Worm (Caenorhabditis elegans) whole organism, L4 larva: ENCODE results near the gene nlp-20.
A peak's percentile ranks its signal among the peaks of the same experiment; 100 is the strongest.

Experiments
- F10B5.3 ChIP-seq: sonication (generic microtip); optimal IDR thresholded peaks from 2 replicates; lab custom pipeline; 2016; ENCODE audit warnings: mild to moderate bottlenecking, missing genetic modification characterization, missing compliant biosample characterization
- Y5F2A.4 ChIP-seq: fragments of 200-800 bp; sonication (Bioruptor generic); optimal IDR thresholded peaks from 2 replicates; lab custom pipeline; 2018; ENCODE audit warnings: mild to moderate bottlenecking, missing genetic modification characterization, missing compliant biosample characterization
- Y75B8A.6 ChIP-seq: fragments of 200-800 bp; sonication (Bioruptor generic); IDR thresholded peaks from 2 replicates; pipeline ENCODE4 v1.3.6; 2022; ENCODE audit warnings: missing genetic modification reagents, missing genetic modification characterization, missing compliant biosample characterization
- aha-1 ChIP-seq: fragments of 150-350 bp; peaks from one replicate; lab custom pipeline; 2014; ENCODE audit warnings: missing biosample characterization, missing genetic modification characterization
- arid-1 ChIP-seq: fragments of 200-800 bp; sonication (Bioruptor generic); conservative IDR thresholded peaks from 2 replicates; pipeline ENCODE4 v1.3.6; 2022; ENCODE audit warnings: missing genetic modification reagents, missing genetic modification characterization, missing compliant biosample characterization
- ceh-44 ChIP-seq: fragments of 200-800 bp; sonication (Bioruptor generic); IDR thresholded peaks from 2 replicates; pipeline ENCODE4 v1.3.6; 2022; ENCODE audit warnings: missing genetic modification reagents, missing genetic modification characterization, missing compliant biosample characterization
- cey-2 ChIP-seq: sonication (generic microtip); optimal IDR thresholded peaks from 3 replicates; lab custom pipeline; 2017; ENCODE audit warnings: missing genetic modification characterization, mild to moderate bottlenecking, missing compliant biosample characterization, antibody characterized with exemption, borderline replicate concordance; ENCODE audit not compliant: insufficient read depth
- ctbp-1 ChIP-seq: fragments of 200-800 bp; sonication (Bioruptor generic); IDR thresholded peaks from 2 replicates; pipeline ENCODE4 v1.3.6; 2022; ENCODE audit warnings: missing genetic modification reagents, missing genetic modification characterization, missing compliant biosample characterization
- daf-19 ChIP-seq: fragments of 200-800 bp; sonication (Bioruptor generic); conservative IDR thresholded peaks from 2 replicates; pipeline ENCODE4 v1.3.6; 2022; ENCODE audit warnings: missing genetic modification characterization, missing compliant biosample characterization
- dmd-6 ChIP-seq: fragments of 200-800 bp; sonication (Bioruptor generic); IDR thresholded peaks from 2 replicates; pipeline ENCODE4 v1.3.6; 2022; ENCODE audit warnings: missing genetic modification reagents, missing genetic modification characterization, missing compliant biosample characterization
- dmd-8 ChIP-seq: fragments of 200-800 bp; sonication (Bioruptor generic); IDR thresholded peaks from 2 replicates; pipeline ENCODE4 v1.3.6; 2022; ENCODE audit warnings: missing genetic modification characterization, missing compliant biosample characterization
- duxl-1 ChIP-seq: sonication (generic microtip); optimal IDR thresholded peaks from 2 replicates; lab custom pipeline; 2016; ENCODE audit warnings: mild to moderate bottlenecking, missing genetic modification characterization, moderate library complexity, missing compliant biosample characterization; ENCODE audit not compliant: poor library complexity
- hlh-11 ChIP-seq: fragments of 200-800 bp; sonication (Bioruptor generic); optimal IDR thresholded peaks from 2 replicates; lab custom pipeline; 2018; ENCODE audit warnings: mild to moderate bottlenecking, missing genetic modification characterization, missing compliant biosample characterization
- hlh-30 ChIP-seq: sonication (generic microtip); optimal IDR thresholded peaks from 2 replicates; lab custom pipeline; 2017; ENCODE audit warnings: antibody characterized with exemption, mild to moderate bottlenecking, missing genetic modification characterization, missing compliant biosample characterization; ENCODE audit not compliant: insufficient read depth
- hmg-1.1 ChIP-seq: fragments of 200-800 bp; sonication (Bioruptor generic); IDR thresholded peaks from 2 replicates; pipeline ENCODE4 v1.3.6; 2022; ENCODE audit warnings: missing genetic modification reagents, missing genetic modification characterization, missing compliant biosample characterization
- jun-1 ChIP-seq: fragments of 150-350 bp; optimal IDR thresholded peaks from 2 replicates; lab custom pipeline; 2014; ENCODE audit warnings: missing biosample characterization, missing genetic modification reagents, missing genetic modification characterization
- lin-1 ChIP-seq: fragments of 200-800 bp; sonication (Bioruptor generic); IDR thresholded peaks from 2 replicates; pipeline ENCODE4 v1.3.6; 2022; ENCODE audit warnings: missing genetic modification reagents, missing genetic modification characterization, missing compliant biosample characterization
- lin-13 ChIP-seq: fragments of 150-350 bp; optimal IDR thresholded peaks from 2 replicates; lab custom pipeline; 2014; ENCODE audit warnings: missing biosample characterization, missing genetic modification reagents, missing genetic modification characterization
- lin-15B ChIP-seq: fragments of 150-350 bp; sonication (generic microtip); optimal IDR thresholded peaks from 3 replicates; lab custom pipeline; 2014; ENCODE audit warnings: missing biosample characterization, missing genetic modification characterization
- lin-39 ChIP-seq: fragments of 150-350 bp; optimal IDR thresholded peaks from 2 replicates; lab custom pipeline; 2014; ENCODE audit warnings: missing biosample characterization, missing genetic modification reagents, missing genetic modification characterization
- madf-9 ChIP-seq: fragments of 200-800 bp; sonication (Bioruptor generic); conservative IDR thresholded peaks from 2 replicates; pipeline ENCODE4 v1.3.6; 2022; ENCODE audit warnings: missing genetic modification reagents, missing genetic modification characterization, missing compliant biosample characterization
- mdl-1 ChIP-seq, 2 experiments: fragments of 150-350 bp in 1 of 2; sonication (generic microtip) in 1 of 2; optimal IDR thresholded peaks; 2 replicates each; lab custom pipeline; 2014 to 2017; ENCODE audit warnings: missing biosample characterization in 2 of 2, missing genetic modification characterization in 2 of 2
- mes-2 ChIP-seq: sonication (generic microtip); optimal IDR thresholded peaks from 2 replicates; lab custom pipeline; 2016; ENCODE audit warnings: missing genotype, mild to moderate bottlenecking, missing genetic modification characterization, missing compliant biosample characterization; ENCODE audit not compliant: poor library complexity, severe bottlenecking
- mxl-2 ChIP-seq: fragments of 200-800 bp; sonication (Bioruptor generic); conservative IDR thresholded peaks from 2 replicates; pipeline ENCODE4 v1.3.6; 2022; ENCODE audit warnings: missing genetic modification reagents, missing genetic modification characterization, missing compliant biosample characterization
- mxl-3 ChIP-seq: fragments of 200-800 bp; sonication (Bioruptor generic); optimal IDR thresholded peaks from 2 replicates; lab custom pipeline; 2018; ENCODE audit warnings: mild to moderate bottlenecking, missing genetic modification characterization, missing compliant biosample characterization
- nhr-10 ChIP-seq: fragments of 150-350 bp; optimal IDR thresholded peaks from 2 replicates; lab custom pipeline; 2014; ENCODE audit warnings: missing biosample characterization, missing genetic modification characterization
- nhr-11 ChIP-seq: fragments of 150-350 bp; optimal IDR thresholded peaks from 2 replicates; lab custom pipeline; 2014; ENCODE audit warnings: missing biosample characterization, missing genetic modification characterization
- nhr-28 ChIP-seq: fragments of 150-350 bp; optimal IDR thresholded peaks from 2 replicates; lab custom pipeline; 2014; ENCODE audit warnings: missing biosample characterization, missing genetic modification characterization
- nhr-42 ChIP-seq: fragments of 200-800 bp; sonication (Bioruptor generic); IDR thresholded peaks from 2 replicates; pipeline ENCODE4 v1.3.6; 2022; ENCODE audit warnings: missing genetic modification characterization, missing compliant biosample characterization
- nhr-48 ChIP-seq: sonication (generic microtip); optimal IDR thresholded peaks from 2 replicates; lab custom pipeline; 2016; ENCODE audit warnings: mild to moderate bottlenecking, missing genetic modification characterization, missing compliant biosample characterization
- nhr-76 ChIP-seq: fragments of 150-350 bp; optimal IDR thresholded peaks from 2 replicates; lab custom pipeline; 2014; ENCODE audit warnings: missing biosample characterization, missing genetic modification characterization
- nhr-77 ChIP-seq: fragments of 150-350 bp; optimal IDR thresholded peaks from 2 replicates; lab custom pipeline; 2014; ENCODE audit warnings: missing biosample characterization, missing genetic modification characterization
- pha-4 ChIP-seq, 2 experiments: fragments of 150-350 bp in 1 of 2; fragments of 200-800 bp in 1 of 2; sonication (Bioruptor generic) in 1 of 2; IDR thresholded peaks in 1 of 2; optimal IDR thresholded peaks in 1 of 2; 2 replicates each; pipeline versions ENCODE4 v1.3.6 to Lab custom; 2014 to 2022; ENCODE audit warnings: missing genetic modification characterization in 2 of 2, missing genetic modification reagents in 2 of 2, missing biosample characterization in 1 of 2, missing compliant biosample characterization in 1 of 2
- rbr-2 ChIP-seq: sonication (generic microtip); optimal IDR thresholded peaks from 2 replicates; lab custom pipeline; 2016; ENCODE audit warnings: missing genotype, missing genetic modification characterization, missing compliant biosample characterization
- saeg-2 ChIP-seq: fragments of 200-800 bp; sonication (Bioruptor generic); IDR thresholded peaks from 2 replicates; pipeline ENCODE4 v1.3.6; 2022; ENCODE audit warnings: missing genetic modification reagents, missing genetic modification characterization, missing compliant biosample characterization
- snpc-4 ChIP-seq: fragments of 150-350 bp; optimal IDR thresholded peaks from 2 replicates; lab custom pipeline; 2014; ENCODE audit warnings: missing biosample characterization, missing genetic modification characterization
- tag-97 ChIP-seq: fragments of 200-800 bp; sonication (Bioruptor generic); IDR thresholded peaks from 2 replicates; pipeline ENCODE4 v1.3.6; 2022; ENCODE audit warnings: missing genetic modification characterization, missing compliant biosample characterization
- tra-1 ChIP-seq: fragments of 200-800 bp; sonication (Bioruptor generic); IDR thresholded peaks from 2 replicates; pipeline ENCODE4 v1.3.6; 2022; ENCODE audit warnings: missing genetic modification reagents, missing genetic modification characterization, missing compliant biosample characterization
- unc-130 ChIP-seq: sonication (generic microtip); optimal IDR thresholded peaks from 2 replicates; lab custom pipeline; 2016; ENCODE audit warnings: missing genetic modification reagents, missing genetic modification characterization, missing compliant biosample characterization
- unc-62 ChIP-seq, 3 experiments: fragments of 150-350 bp in 1 of 3; sonication (generic microtip); optimal IDR thresholded peaks in 2 of 3; peaks in 1 of 3; 1 replicate in 1 of 3; 2 replicates in 2 of 3; lab custom pipeline; 2014 to 2017; ENCODE audit warnings: missing biosample characterization in 3 of 3, missing genetic modification characterization in 3 of 3, missing genetic modification reagents in 3 of 3, missing genotype in 1 of 3
- vab-7 ChIP-seq: fragments of 200-800 bp; sonication (Bioruptor generic); IDR thresholded peaks from 2 replicates; pipeline ENCODE4 v1.3.6; 2022; ENCODE audit warnings: missing genetic modification reagents, missing genetic modification characterization, missing compliant biosample characterization
- zag-1 ChIP-seq: fragments of 150-350 bp; optimal IDR thresholded peaks from 2 replicates; lab custom pipeline; 2014; ENCODE audit warnings: missing biosample characterization, missing genetic modification characterization
- ztf-11 ChIP-seq: fragments of 150-350 bp; optimal IDR thresholded peaks from 2 replicates; lab custom pipeline; 2014; ENCODE audit warnings: missing biosample characterization, missing genetic modification characterization
- ztf-7 ChIP-seq: fragments of 150-350 bp; optimal IDR thresholded peaks from 2 replicates; lab custom pipeline; 2014; ENCODE audit warnings: missing biosample characterization, missing genetic modification characterization

nlp-20 gene

ce11 chrIV:7623078-7623477 lies 19.8 kb downstream of the nlp-20 start:
- TF ChIP-seq unc-62 (GFP tag; optimal IDR thresholded peaks at IDR 0.05 in 1 of 2; lab: Kevin White, UChicago) (peak in 1 of 2 experiments; percentile 95), unc-62 (tag; optimal IDR thresholded peaks at IDR 0.05; lab: Kevin White, UChicago) (no peak), nhr-77 (tag; lab: Kevin White, UChicago) (no peak)
- TF ChIP-seq, all 104 proteins: peak for 1

ce11 chrIV:7620450-7620849 lies 22.4 kb downstream of the nlp-20 start:
- TF ChIP-seq mes-2 (tag; lab: Kevin White, UChicago) (peak; percentile 26), aha-1 (tag; lab: Kevin White, UChicago) (peak; percentile 7), unc-62 (GFP tag; optimal IDR thresholded peaks at IDR 0.05 in 1 of 2; lab: Kevin White, UChicago) (peak in 1 of 2 experiments; percentile 82), unc-62 (tag; optimal IDR thresholded peaks at IDR 0.05; lab: Kevin White, UChicago) (no peak), nhr-10 (tag; lab: Kevin White, UChicago) (no peak)

ce11 chrIV:7619261-7619660 lies 23.6 kb downstream of the nlp-20 start:
- TF ChIP-seq nhr-11 (tag; lab: Kevin White, UChicago) (no peak), ztf-7 (tag; lab: Kevin White, UChicago) (no peak), unc-62 (GFP tag; optimal IDR thresholded peaks at IDR 0.05 in 1 of 2; lab: Kevin White, UChicago) (no peak), unc-62 (tag; optimal IDR thresholded peaks at IDR 0.05; lab: Kevin White, UChicago) (no peak), hlh-30 (tag; lab: Kevin White, UChicago) (no peak), rbr-2 (peak; percentile 36), arid-1 (no peak), duxl-1 (tag; lab: Kevin White, UChicago) (no peak), lin-39 (no peak), mes-2 (tag; lab: Kevin White, UChicago) (peak; percentile 20), mdl-1 (tag; optimal IDR thresholded peaks at IDR 0.05; lab: Kevin White, UChicago) (peak in 1 of 2 experiments; percentile 25), aha-1 (tag; lab: Kevin White, UChicago) (no peak), tag-97 (GFP tag; lab: Robert Waterston, UW) (no peak), Y5F2A.4 (GFP tag; lab: Kevin White, UChicago) (no peak), nhr-28 (tag; lab: Kevin White, UChicago) (no peak), nhr-42 (GFP tag; lab: Robert Waterston, UW) (no peak), daf-19 (GFP tag; lab: Robert Waterston, UW) (no peak), hlh-11 (peak; percentile 4), lin-15B (tag; lab: Kevin White, UChicago) (no peak), vab-7 (GFP tag; lab: Robert Waterston, UW) (no peak), jun-1 (tag; lab: Kevin White, UChicago) (no peak), zag-1 (tag; lab: Kevin White, UChicago) (no peak), dmd-6 (GFP tag; lab: Robert Waterston, UW) (no peak), nhr-10 (tag; lab: Kevin White, UChicago) (no peak), F10B5.3 (tag; lab: Kevin White, UChicago) (no peak), hmg-1.1 (peak; percentile 69), ctbp-1 (GFP tag; lab: Robert Waterston, UW) (peak; percentile 47; the same call in 1 of the 2 replicates), madf-9 (GFP tag; lab: Robert Waterston, UW) (no peak), unc-130 (GFP tag; lab: Kevin White, UChicago) (no peak), tra-1 (GFP tag; lab: Robert Waterston, UW) (no peak), cey-2 (no peak), dmd-8 (GFP tag; lab: Robert Waterston, UW) (0 out of 2 replicates have a peak, but pooled peaks have one; percentile 36), lin-1 (no peak), snpc-4 (no peak), ceh-44 (GFP tag; lab: Robert Waterston, UW) (no peak), nhr-77 (tag; lab: Kevin White, UChicago) (no peak), Y75B8A.6 (no peak), ztf-11 (tag; lab: Kevin White, UChicago) (no peak), nhr-76 (no peak), mxl-3 (no peak), nhr-48 (tag; lab: Kevin White, UChicago) (no peak), lin-13 (GFP tag; lab: Kevin White, UChicago) (no peak), pha-4 (GFP tag; IDR thresholded peaks at IDR 0.05; lab: Robert Waterston, UW) (no peak), pha-4 (tag; optimal IDR thresholded peaks at IDR 0.05; lab: Kevin White, UChicago) (no peak), saeg-2 (no peak), mxl-2 (GFP tag; lab: Robert Waterston, UW) (no peak)
